Worm (Caenorhabditis elegans) whole organism, late embryonic: ENCODE results near the gene srx-23.

Source experiments
- nhr-11 ChIP-seq: fragments of 150-350 bp; optimal IDR thresholded peaks from 2 replicates; lab custom pipeline; 2014; ENCODE audit warnings: missing biosample characterization, missing genetic modification characterization
- pax-1 ChIP-seq: fragments of 150-350 bp; optimal IDR thresholded peaks from 2 replicates; lab custom pipeline; 2014; ENCODE audit warnings: missing biosample characterization, missing genetic modification characterization

- no peak for TF ChIP-seq nhr-11 (tag; lab: Kevin White, UChicago)
- no peak for TF ChIP-seq pax-1 (tag; lab: Kevin White, UChicago)
Measured at ce11 chrV:676550-677084, 5.5 kb upstream of the srx-23 start, which contains the start of the genes fbxa-72 and srx-21.
